Worm (Caenorhabditis elegans) whole organism, midembryonic: Measurements from ENCODE around the gene ceh-90.

Experiments
- T22C8.4 ChIP-seq: fragments of 200-800 bp; sonication (Bioruptor generic); IDR thresholded peaks from 2 replicates; pipeline ENCODE4 v1.3.6; 2022; ENCODE audit warnings: missing genetic modification characterization, missing compliant biosample characterization
- flt-1 ChIP-seq: fragments of 200-800 bp; sonication (Bioruptor generic); IDR thresholded peaks from 2 replicates; pipeline ENCODE4 v1.3.6; 2022; ENCODE audit warnings: missing genetic modification characterization, missing compliant biosample characterization
- med-1 ChIP-seq: sonication (generic microtip); optimal IDR thresholded peaks from 2 replicates; lab custom pipeline; 2017; ENCODE audit warnings: missing genetic modification characterization, mild to moderate bottlenecking, missing compliant biosample characterization, antibody characterized with exemption, missing genetic modification reagents; ENCODE audit not compliant: insufficient read depth
- ref-1 ChIP-seq: fragments of 200-800 bp; sonication (Bioruptor generic); conservative IDR thresholded peaks from 2 replicates; pipeline ENCODE4 v1.3.6; 2022; ENCODE audit warnings: missing genetic modification reagents, missing genetic modification characterization, missing compliant biosample characterization

- TF ChIP-seq med-1 (GFP tag; lab: Kevin White, UChicago) (no peak), flt-1 (GFP tag; lab: Robert Waterston, UW) (no peak), T22C8.4 (no peak), ref-1 (GFP tag; lab: Robert Waterston, UW) (no peak)
Observed at ce11 chrX:14147400-14147799, 9.4 kb downstream of the ceh-90 start, which contains the start of gene akt-2.
